Fruit fly (Drosophila melanogaster) whole organism, embryonic: ENCODE data around the gene wda.

Source experiments
- Abd-B ChIP-seq: fragments of 200-800 bp; sonication (Bioruptor generic); optimal IDR thresholded peaks from 2 replicates; lab custom pipeline; 2018; ENCODE audit warnings: missing biosample characterization, mild to moderate bottlenecking, missing genetic modification characterization, moderate library complexity
- Asciz ChIP-seq: fragments of 200-800 bp; sonication (Bioruptor generic); optimal IDR thresholded peaks from 2 replicates; lab custom pipeline; 2017; ENCODE audit warnings: missing biosample characterization, mild to moderate bottlenecking, missing genetic modification characterization, missing genetic modification reagents
- Atf6 ChIP-seq: fragments of 200-800 bp; sonication (Bioruptor generic); IDR thresholded peaks from 2 replicates; pipeline ENCODE4 v1.3.6; 2022; ENCODE audit warnings: missing biosample characterization, missing genetic modification characterization
- BtbVII ChIP-seq: fragments of 200-800 bp; sonication (Bioruptor generic); optimal IDR thresholded peaks from 3 replicates; lab custom pipeline; 2017; ENCODE audit warnings: missing biosample characterization, mild to moderate bottlenecking, missing genetic modification characterization
- CG10274 ChIP-seq: fragments of 200-800 bp; sonication (Bioruptor generic); optimal IDR thresholded peaks from 3 replicates; lab custom pipeline; 2017; ENCODE audit warnings: missing biosample characterization, mild to moderate bottlenecking, missing genetic modification characterization
- CG11085 ChIP-seq: fragments of 200-800 bp; sonication (Bioruptor generic); IDR thresholded peaks from 2 replicates; pipeline ENCODE4 v1.3.6; 2022; ENCODE audit warnings: missing biosample characterization, missing genetic modification characterization
- CG11560 ChIP-seq: fragments of 200-800 bp; sonication (Bioruptor generic); IDR thresholded peaks from 3 replicates; pipeline ENCODE4 v1.3.6; 2022; ENCODE audit warnings: missing biosample characterization, missing genetic modification characterization
- CG12391 ChIP-seq: fragments of 200-800 bp; sonication (Bioruptor generic); optimal IDR thresholded peaks from 3 replicates; lab custom pipeline; 2018; ENCODE audit warnings: missing biosample characterization, mild to moderate bottlenecking, missing genetic modification characterization, moderate library complexity
- CG13287 ChIP-seq: fragments of 200-800 bp; sonication (Bioruptor generic); IDR thresholded peaks from 2 replicates; pipeline ENCODE4 v1.3.6; 2022; ENCODE audit warnings: missing biosample characterization, missing genetic modification characterization; ENCODE audit not compliant: partially characterized antibody
- CG15073 ChIP-seq: fragments of 200-800 bp; sonication (Bioruptor generic); optimal IDR thresholded peaks from 2 replicates; lab custom pipeline; 2016; ENCODE audit warnings: missing biosample characterization, missing genetic modification characterization
- CG1792 ChIP-seq: fragments of 200-800 bp; sonication (Bioruptor generic); optimal IDR thresholded peaks from 2 replicates; lab custom pipeline; 2016; ENCODE audit warnings: missing biosample characterization, missing genetic modification characterization
- CG18262 ChIP-seq: fragments of 200-800 bp; optimal IDR thresholded peaks from 3 replicates; lab custom pipeline; 2019; ENCODE audit warnings: missing biosample characterization, mild to moderate bottlenecking, missing genetic modification characterization, moderate library complexity
- CG18619 ChIP-seq: fragments of 200-800 bp; sonication (Bioruptor generic); optimal IDR thresholded peaks from 3 replicates; lab custom pipeline; 2017; ENCODE audit warnings: missing biosample characterization, mild to moderate bottlenecking, missing genetic modification characterization
- CG2129 ChIP-seq: fragments of 200-800 bp; sonication (Bioruptor generic); IDR thresholded peaks from 2 replicates; pipeline ENCODE4 v1.3.6; 2022; ENCODE audit warnings: missing biosample characterization, missing genetic modification characterization; ENCODE audit not compliant: partially characterized antibody
- CG30403 ChIP-seq: fragments of 200-800 bp; sonication (Bioruptor generic); optimal IDR thresholded peaks from 3 replicates; lab custom pipeline; 2016; ENCODE audit warnings: missing biosample characterization, missing genetic modification characterization
- CG31224 ChIP-seq: fragments of 200-800 bp; sonication (Bioruptor generic); IDR thresholded peaks from 2 replicates; pipeline ENCODE4 v1.3.6; 2022; ENCODE audit warnings: missing biosample characterization, missing genetic modification characterization
- CG31388 ChIP-seq: fragments of 200-800 bp; sonication (Bioruptor generic); optimal IDR thresholded peaks from 2 replicates; lab custom pipeline; 2016; ENCODE audit warnings: missing biosample characterization, missing genetic modification characterization
- CG32767 ChIP-seq: fragments of 200-800 bp; sonication (Bioruptor generic); IDR thresholded peaks from 2 replicates; pipeline ENCODE4 v1.3.6; 2022; ENCODE audit warnings: missing biosample characterization, missing genetic modification characterization
- CG4282 ChIP-seq: fragments of 200-800 bp; sonication (Bioruptor generic); optimal IDR thresholded peaks from 2 replicates; lab custom pipeline; 2016; ENCODE audit warnings: missing biosample characterization, missing genetic modification characterization
- CG7839 ChIP-seq: fragments of 200-800 bp; sonication (Bioruptor generic); optimal IDR thresholded peaks from 3 replicates; lab custom pipeline; 2018; ENCODE audit warnings: missing biosample characterization, mild to moderate bottlenecking, missing genetic modification characterization, moderate library complexity
- CG9797 ChIP-seq: fragments of 200-800 bp; sonication (Bioruptor generic); optimal IDR thresholded peaks from 3 replicates; lab custom pipeline; 2018; ENCODE audit warnings: missing biosample characterization, mild to moderate bottlenecking, missing genetic modification characterization
- Drgx ChIP-seq: fragments of 200-800 bp; sonication (Bioruptor generic); IDR thresholded peaks from 2 replicates; pipeline ENCODE4 v1.3.6; 2022; ENCODE audit warnings: missing biosample characterization, missing genetic modification characterization
- H15 ChIP-seq: fragments of 200-800 bp; sonication (Bioruptor generic); IDR thresholded peaks from 3 replicates; pipeline ENCODE4 v1.3.6; 2022; ENCODE audit warnings: missing biosample characterization, missing genetic modification characterization
- Lhr ChIP-seq: fragments of 200-800 bp; sonication (Bioruptor generic); optimal IDR thresholded peaks from 3 replicates; lab custom pipeline; 2017; ENCODE audit warnings: mild to moderate bottlenecking, missing biosample characterization, missing genetic modification reagents, missing genetic modification characterization
- Nf-YA ChIP-seq: fragments of 200-800 bp; sonication (Bioruptor generic); IDR thresholded peaks from 2 replicates; pipeline ENCODE4 v1.3.6; 2022; ENCODE audit warnings: missing biosample characterization, missing genetic modification characterization
- Side ChIP-seq: fragments of 200-800 bp; sonication (Bioruptor generic); optimal IDR thresholded peaks from 2 replicates; lab custom pipeline; 2016; ENCODE audit warnings: missing biosample characterization, missing genetic modification characterization
- Sin3A ChIP-seq: fragments of >200 bp; optimal IDR thresholded peaks from 2 replicates; lab custom pipeline; 2018
- Sox102F ChIP-seq: fragments of 200-800 bp; sonication (Bioruptor generic); optimal IDR thresholded peaks from 2 replicates; lab custom pipeline; 2018; ENCODE audit warnings: missing biosample characterization, mild to moderate bottlenecking, missing genetic modification characterization, moderate library complexity
- Spps ChIP-seq: fragments of 200-800 bp; sonication (Bioruptor generic); optimal IDR thresholded peaks from 2 replicates; lab custom pipeline; 2018; ENCODE audit warnings: missing biosample characterization, mild to moderate bottlenecking, missing genetic modification characterization
- Sry-β ChIP-seq: fragments of 200-800 bp; sonication (Bioruptor generic); optimal IDR thresholded peaks from 2 replicates; lab custom pipeline; 2018; ENCODE audit warnings: missing biosample characterization, mild to moderate bottlenecking, missing genetic modification characterization, moderate library complexity
- Stat92E ChIP-seq, 3 experiments: fragments of >200 bp in 2 of 3; fragments of 200-800 bp in 1 of 3; sonication (Bioruptor generic) in 1 of 3; optimal IDR thresholded peaks; 2 replicates each; lab custom pipeline; 2017 to 2019; ENCODE audit warnings: missing biosample characterization in 3 of 3, missing genetic modification characterization in 3 of 3, mild to moderate bottlenecking in 1 of 3, moderate library complexity in 1 of 3
- Taf1 ChIP-seq: fragments of 200-800 bp; sonication (Bioruptor generic); IDR thresholded peaks from 2 replicates; pipeline ENCODE4 v1.3.6; 2022; ENCODE audit warnings: missing biosample characterization, missing genetic modification characterization
- Trl ChIP-seq, 3 experiments: fragments of >200 bp in 2 of 3; fragments of 200-800 bp in 1 of 3; sonication (Bioruptor generic) in 1 of 3; optimal IDR thresholded peaks; 2 replicates in 1 of 3; 3 replicates in 2 of 3; lab custom pipeline; 2016 to 2017; ENCODE audit warnings: missing biosample characterization in 1 of 3, missing genetic modification characterization in 1 of 3
- Xbp1 ChIP-seq: fragments of 200-800 bp; sonication (Bioruptor generic); optimal IDR thresholded peaks from 3 replicates; lab custom pipeline; 2016; ENCODE audit warnings: missing biosample characterization, mild to moderate bottlenecking, missing genetic modification characterization
- da ChIP-seq: fragments of 200-800 bp; sonication (Bioruptor generic); optimal IDR thresholded peaks from 2 replicates; lab custom pipeline; 2016; ENCODE audit warnings: missing biosample characterization, missing genetic modification characterization
- dan ChIP-seq: fragments of 200-800 bp; sonication (Bioruptor generic); IDR thresholded peaks from 2 replicates; pipeline ENCODE4 v1.3.6; 2022; ENCODE audit warnings: missing biosample characterization, missing genetic modification characterization
- dati ChIP-seq: fragments of 200-800 bp; sonication (Bioruptor generic); IDR thresholded peaks from 2 replicates; pipeline ENCODE4 v1.3.6; 2022; ENCODE audit warnings: missing biosample characterization, missing genetic modification characterization
- emc ChIP-seq: fragments of 200-800 bp; sonication (Bioruptor generic); optimal IDR thresholded peaks from 2 replicates; lab custom pipeline; 2016; ENCODE audit warnings: missing biosample characterization, missing genetic modification characterization
- ind ChIP-seq: fragments of 200-800 bp; sonication (Bioruptor generic); optimal IDR thresholded peaks from 3 replicates; lab custom pipeline; 2016; ENCODE audit warnings: missing biosample characterization, missing genetic modification characterization
- ken ChIP-seq: fragments of 200-800 bp; sonication (Bioruptor generic); IDR thresholded peaks from 3 replicates; pipeline ENCODE4 v1.3.6; 2022; ENCODE audit warnings: missing biosample characterization, missing genetic modification characterization
- luna ChIP-seq: fragments of 200-800 bp; sonication (Bioruptor generic); optimal IDR thresholded peaks from 2 replicates; lab custom pipeline; 2016; ENCODE audit warnings: missing biosample characterization, missing genetic modification characterization
- nerfin-2 ChIP-seq: fragments of 200-800 bp; sonication (Bioruptor generic); IDR thresholded peaks from 2 replicates; pipeline ENCODE4 v1.3.6; 2022; ENCODE audit warnings: missing biosample characterization, missing genetic modification characterization; ENCODE audit not compliant: partially characterized antibody
- pfk ChIP-seq: fragments of 200-800 bp; sonication (Bioruptor generic); optimal IDR thresholded peaks from 2 replicates; lab custom pipeline; 2018; ENCODE audit warnings: missing biosample characterization, mild to moderate bottlenecking, missing genetic modification characterization, moderate library complexity
- seq ChIP-seq: fragments of 200-800 bp; sonication (Bioruptor generic); IDR thresholded peaks from 2 replicates; pipeline ENCODE4 v1.3.6; 2022; ENCODE audit warnings: missing biosample characterization, missing genetic modification characterization
- so ChIP-seq: fragments of 200-800 bp; sonication (Bioruptor generic); IDR thresholded peaks from 3 replicates; pipeline ENCODE4 v1.3.6; 2022; ENCODE audit warnings: missing biosample characterization, missing genetic modification characterization
- sob ChIP-seq: fragments of 200-800 bp; sonication (Bioruptor generic); IDR thresholded peaks from 2 replicates; pipeline ENCODE4 v1.3.6; 2022; ENCODE audit warnings: missing biosample characterization, missing genetic modification characterization
- sqz ChIP-seq: fragments of 200-800 bp; sonication (Bioruptor generic); optimal IDR thresholded peaks from 3 replicates; lab custom pipeline; 2018; ENCODE audit warnings: missing biosample characterization, mild to moderate bottlenecking, missing genetic modification characterization
- sug ChIP-seq: fragments of 200-800 bp; optimal IDR thresholded peaks from 2 replicates; lab custom pipeline; 2019; ENCODE audit warnings: missing biosample characterization, mild to moderate bottlenecking, missing genetic modification characterization, moderate library complexity
- trh ChIP-seq: fragments of 200-800 bp; sonication (Bioruptor generic); optimal IDR thresholded peaks from 2 replicates; lab custom pipeline; 2016; ENCODE audit warnings: missing biosample characterization, missing genetic modification characterization

Gene wda

dm6 chr3R:23239934-23240632 lies 17.8 kb downstream of the wda start (continued):
- TF ChIP-seq CG13287 (GFP tag; lab: Robert Waterston, UW) (no peak), CG1792 (GFP tag; lab: Kevin White, UChicago) (no peak), luna (no peak), Nf-YA (no peak), CG2129 (GFP tag; lab: Robert Waterston, UW) (no peak), Drgx (GFP tag; lab: Robert Waterston, UW) (no peak), CG30403 (GFP tag; lab: Kevin White, UChicago) (peak; percentile 65), Sin3A (lab: Kevin White, UChicago) (no peak), dan (no peak), Atf6 (GFP tag; lab: Robert Waterston, UW) (peak; percentile 78), sqz (GFP tag; lab: Kevin White, UChicago) (peak; percentile 14), Trl (optimal IDR thresholded peaks at IDR 0.05; lab: Kevin White, UChicago) (peak; percentile 58 to 62), Trl (GFP tag; optimal IDR thresholded peaks at IDR 0.05; lab: Kevin White, UChicago) (peak; percentile 57), ind (GFP tag; lab: Kevin White, UChicago) (peak; percentile 52), Taf1 (GFP tag; lab: Robert Waterston, UW) (peak; percentile 37; the same call in 1 of the 2 replicates), CG18619 (GFP tag; lab: Kevin White, UChicago) (peak; percentile 29), CG12391 (tag; lab: Kevin White, UChicago) (no peak), Xbp1 (GFP tag; lab: Kevin White, UChicago) (peak; percentile 57), Abd-B (GFP tag; lab: Kevin White, UChicago) (peak; percentile 50), CG15073 (GFP tag; lab: Kevin White, UChicago) (no peak), CG4282 (no peak), CG11085 (GFP tag; lab: Robert Waterston, UW) (0 out of 2 replicates have a peak, but pooled peaks have one; percentile 10), ken (GFP tag; lab: Robert Waterston, UW) (peak; percentile 52; the same call in 2 of the 3 replicates), CG18262 (tag; lab: Kevin White, UChicago) (peak; percentile 78), CG31388 (no peak), Spps (tag; lab: Kevin White, UChicago) (peak; percentile 16), seq (GFP tag; lab: Robert Waterston, UW) (peak; percentile 70; the same call in 1 of the 2 replicates), Side (GFP tag; lab: Kevin White, UChicago) (peak; percentile 64), CG31224 (GFP tag; lab: Robert Waterston, UW) (peak; percentile 21; the same call in 1 of the 2 replicates), Sry-β (GFP tag; lab: Kevin White, UChicago) (no peak), BtbVII (peak; percentile 67), pfk (GFP tag; lab: Kevin White, UChicago) (no peak), H15 (GFP tag; lab: Robert Waterston, UW) (0 out of 3 replicates have a peak, but pooled peaks have one; percentile 30), sug (tag; lab: Kevin White, UChicago) (no peak), CG10274 (GFP tag; lab: Kevin White, UChicago) (no peak), CG11560 (tag; lab: Robert Waterston, UW) (0 out of 3 replicates have a peak, but pooled peaks have one; percentile 43), sob (peak; percentile 66), Sox102F (GFP tag; lab: Kevin White, UChicago) (peak; percentile 71), trh (peak; percentile 8), CG32767 (GFP tag; lab: Robert Waterston, UW) (peak; percentile 56), emc (GFP tag; lab: Kevin White, UChicago) (peak; percentile 35), nerfin-2 (GFP tag; lab: Robert Waterston, UW) (no peak), Lhr (GFP tag; lab: Kevin White, UChicago) (no peak), dati (GFP tag; lab: Robert Waterston, UW) (no peak), da (GFP tag; lab: Kevin White, UChicago) (no peak), Asciz (GFP tag; lab: Kevin White, UChicago) (peak; percentile 72), Stat92E (GFP tag; optimal IDR thresholded peaks at IDR 0.05; lab: Kevin White, UChicago) (no peak), so (GFP tag; lab: Robert Waterston, UW) (peak; percentile 72; the same call in 2 of the 3 replicates), CG7839 (tag; lab: Kevin White, UChicago) (peak; percentile 87), CG9797 (GFP tag; lab: Kevin White, UChicago) (no peak)
